Fruit fly (Drosophila melanogaster) whole organism, embryonic: ENCODE data around the gene b6.

Experiments used
- CG10267 ChIP-seq: fragments of 200-800 bp; sonication (Bioruptor generic); optimal IDR thresholded peaks from 2 replicates; lab custom pipeline; 2018; ENCODE audit warnings: missing biosample characterization, mild to moderate bottlenecking, missing genetic modification characterization, moderate library complexity
- CG11085 ChIP-seq: fragments of 200-800 bp; sonication (Bioruptor generic); IDR thresholded peaks from 2 replicates; pipeline ENCODE4 v1.3.6; 2022; ENCODE audit warnings: missing biosample characterization, missing genetic modification characterization
- CG11560 ChIP-seq: fragments of 200-800 bp; sonication (Bioruptor generic); IDR thresholded peaks from 3 replicates; pipeline ENCODE4 v1.3.6; 2022; ENCODE audit warnings: missing biosample characterization, missing genetic modification characterization
- CG13775 ChIP-seq: fragments of 200-800 bp; sonication (Bioruptor generic); optimal IDR thresholded peaks from 3 replicates; lab custom pipeline; 2017; ENCODE audit warnings: missing biosample characterization, mild to moderate bottlenecking, missing genetic modification characterization
- CG15696 ChIP-seq: fragments of 200-800 bp; sonication (Bioruptor generic); optimal IDR thresholded peaks from 2 replicates; lab custom pipeline; 2019; ENCODE audit warnings: missing biosample characterization, mild to moderate bottlenecking, missing genetic modification characterization, moderate library complexity
- CG1647 ChIP-seq: fragments of 200-800 bp; sonication (Bioruptor generic); optimal IDR thresholded peaks from 3 replicates; lab custom pipeline; 2016; ENCODE audit warnings: missing biosample characterization, missing genetic modification characterization
- CG17186 ChIP-seq: fragments of 200-800 bp; sonication (Bioruptor generic); optimal IDR thresholded peaks from 3 replicates; lab custom pipeline; 2017; ENCODE audit warnings: missing biosample characterization, missing genetic modification reagents, missing genetic modification characterization
- CG2678 ChIP-seq: fragments of 200-800 bp; sonication (Bioruptor generic); optimal IDR thresholded peaks from 3 replicates; lab custom pipeline; 2019; ENCODE audit warnings: missing biosample characterization, mild to moderate bottlenecking, missing genetic modification characterization, moderate library complexity
- CG32772 ChIP-seq: fragments of 200-800 bp; sonication (Bioruptor generic); IDR thresholded peaks from 2 replicates; pipeline ENCODE4 v1.3.6; 2022; ENCODE audit warnings: missing biosample characterization, missing genetic modification characterization
- CG33213 ChIP-seq: fragments of 200-800 bp; sonication (Bioruptor generic); optimal IDR thresholded peaks from 3 replicates; lab custom pipeline; 2016; ENCODE audit warnings: missing biosample characterization, missing genetic modification characterization
- CG9215 ChIP-seq: fragments of 200-800 bp; sonication (Bioruptor generic); IDR thresholded peaks from 2 replicates; pipeline ENCODE4 v1.3.6; 2022; ENCODE audit warnings: missing biosample characterization, missing genetic modification characterization
- D19B ChIP-seq: fragments of 200-800 bp; sonication (Bioruptor generic); optimal IDR thresholded peaks from 2 replicates; lab custom pipeline; 2017; ENCODE audit warnings: missing biosample characterization, mild to moderate bottlenecking, missing genetic modification characterization
- Dad ChIP-seq: fragments of 200-800 bp; sonication (Bioruptor generic); optimal IDR thresholded peaks from 3 replicates; lab custom pipeline; 2016; ENCODE audit warnings: missing biosample characterization, missing genetic modification characterization
- Dbx ChIP-seq: fragments of 200-800 bp; sonication (Bioruptor generic); IDR thresholded peaks from 3 replicates; pipeline ENCODE4 v1.3.6; 2022; ENCODE audit warnings: missing biosample characterization, missing genetic modification characterization
- Dll ChIP-seq: fragments of 200-800 bp; sonication (Bioruptor generic); IDR thresholded peaks from 4 replicates; pipeline ENCODE4 v1.3.6; 2022; ENCODE audit warnings: missing biosample characterization, missing genetic modification characterization; ENCODE audit not compliant: partially characterized antibody
- Dp ChIP-seq: fragments of 200-800 bp; sonication (Bioruptor generic); optimal IDR thresholded peaks from 2 replicates; lab custom pipeline; 2018; ENCODE audit warnings: missing biosample characterization, mild to moderate bottlenecking, missing genetic modification characterization, moderate library complexity
- Dref ChIP-seq: fragments of 200-800 bp; sonication (Bioruptor generic); IDR thresholded peaks from 2 replicates; pipeline ENCODE4 v1.3.6; 2022; ENCODE audit warnings: missing biosample characterization, missing genetic modification characterization
- Ets97D ChIP-seq: fragments of 200-800 bp; sonication (Bioruptor generic); optimal IDR thresholded peaks from 3 replicates; lab custom pipeline; 2016; ENCODE audit warnings: missing biosample characterization, missing genetic modification characterization
- Gsc ChIP-seq: fragments of 200-800 bp; sonication (Bioruptor generic); IDR thresholded peaks from 2 replicates; pipeline ENCODE4 v1.3.6; 2022; ENCODE audit warnings: missing biosample characterization, missing genetic modification characterization
- HLH3B ChIP-seq: fragments of 200-800 bp; sonication (Bioruptor generic); IDR thresholded peaks from 2 replicates; pipeline ENCODE4 v1.3.6; 2022; ENCODE audit warnings: missing biosample characterization, missing genetic modification characterization
- HLH4C ChIP-seq: fragments of 200-800 bp; sonication (Bioruptor generic); IDR thresholded peaks from 3 replicates; pipeline ENCODE4 v1.3.6; 2022; ENCODE audit warnings: missing biosample characterization, missing genetic modification characterization; ENCODE audit not compliant: partially characterized antibody
- HLHmδ ChIP-seq: fragments of 200-800 bp; sonication (Bioruptor generic); optimal IDR thresholded peaks from 2 replicates; lab custom pipeline; 2018; ENCODE audit warnings: missing biosample characterization, mild to moderate bottlenecking, missing genetic modification characterization, moderate library complexity
- Hand ChIP-seq: fragments of 200-800 bp; sonication (Bioruptor generic); optimal IDR thresholded peaks from 2 replicates; lab custom pipeline; 2017; ENCODE audit warnings: mild to moderate bottlenecking, missing biosample characterization, missing genetic modification reagents, missing genetic modification characterization
- Hmx ChIP-seq: fragments of 200-800 bp; sonication (Bioruptor generic); optimal IDR thresholded peaks from 2 replicates; lab custom pipeline; 2016; ENCODE audit warnings: missing biosample characterization, missing genetic modification characterization
- Hr39 ChIP-seq: fragments of >200 bp; optimal IDR thresholded peaks from 2 replicates; lab custom pipeline; 2017
- Lim3 ChIP-seq: fragments of 200-800 bp; sonication (Bioruptor generic); IDR thresholded peaks from 2 replicates; pipeline ENCODE4 v1.3.6; 2022; ENCODE audit warnings: missing biosample characterization, missing genetic modification characterization
- Med ChIP-seq: fragments of 200-800 bp; sonication (Bioruptor generic); peaks from one replicate; lab custom pipeline; 2016; ENCODE audit warnings: missing biosample characterization, missing genetic modification characterization, mild to moderate bottlenecking, inconsistent platforms, moderate library complexity
- Nf-YC ChIP-seq: fragments of 200-800 bp; optimal IDR thresholded peaks from 3 replicates; lab custom pipeline; 2019; ENCODE audit warnings: missing biosample characterization, mild to moderate bottlenecking, missing genetic modification characterization, moderate library complexity
- ash1 ChIP-seq: fragments of 200-800 bp; sonication (Bioruptor generic); optimal IDR thresholded peaks from 2 replicates; lab custom pipeline; 2018; ENCODE audit warnings: missing biosample characterization, mild to moderate bottlenecking, missing genetic modification characterization
- btn ChIP-seq: fragments of 200-800 bp; sonication (Bioruptor generic); optimal IDR thresholded peaks from 2 replicates; lab custom pipeline; 2016; ENCODE audit warnings: missing biosample characterization, missing genetic modification characterization
- chinmo ChIP-seq: fragments of 200-800 bp; sonication (Bioruptor generic); IDR thresholded peaks from 4 replicates; pipeline ENCODE4 v1.3.6; 2022; ENCODE audit warnings: missing biosample characterization, missing genetic modification characterization; ENCODE audit not compliant: partially characterized antibody
- ewg ChIP-seq: fragments of 200-800 bp; sonication (Bioruptor generic); optimal IDR thresholded peaks from 3 replicates; lab custom pipeline; 2017; ENCODE audit warnings: mild to moderate bottlenecking, missing biosample characterization, missing genetic modification reagents, missing genetic modification characterization
- fd96Cb ChIP-seq: fragments of 200-800 bp; sonication (Bioruptor generic); optimal IDR thresholded peaks from 2 replicates; lab custom pipeline; 2018; ENCODE audit warnings: missing biosample characterization, mild to moderate bottlenecking, missing genetic modification characterization, moderate library complexity
- h ChIP-seq: fragments of >200 bp; optimal IDR thresholded peaks from 2 replicates; lab custom pipeline; 2017
- hb ChIP-seq: fragments of 200-800 bp; sonication (Bioruptor generic); IDR thresholded peaks from 3 replicates; pipeline ENCODE4 v1.3.6; 2022; ENCODE audit warnings: missing biosample characterization, missing genetic modification characterization; ENCODE audit not compliant: partially characterized antibody
- hbn ChIP-seq: fragments of 200-800 bp; sonication (Bioruptor generic); IDR thresholded peaks from 2 replicates; pipeline ENCODE4 v1.3.6; 2022; ENCODE audit warnings: missing biosample characterization, missing genetic modification characterization; ENCODE audit not compliant: partially characterized antibody
- hkb ChIP-seq, 2 experiments: fragments of 200-800 bp in 1 of 2; fragments of >200 bp in 1 of 2; sonication (Bioruptor generic) in 1 of 2; IDR thresholded peaks in 1 of 2; optimal IDR thresholded peaks in 1 of 2; 2 replicates each; pipeline versions ENCODE4 v1.3.6 to Lab custom; 2017 to 2022; ENCODE audit warnings: missing biosample characterization in 1 of 2, missing genetic modification characterization in 1 of 2
- knrl ChIP-seq: fragments of 200-800 bp; sonication (Bioruptor generic); IDR thresholded peaks from 3 replicates; pipeline ENCODE4 v1.3.6; 2022; ENCODE audit warnings: missing biosample characterization, missing genetic modification characterization; ENCODE audit not compliant: partially characterized antibody
- org-1 ChIP-seq: fragments of 200-800 bp; sonication (Bioruptor generic); optimal IDR thresholded peaks from 2 replicates; lab custom pipeline; 2017; ENCODE audit warnings: missing biosample characterization, missing genetic modification characterization
- pzg ChIP-seq: fragments of 200-800 bp; sonication (Bioruptor generic); optimal IDR thresholded peaks from 3 replicates; lab custom pipeline; 2018; ENCODE audit warnings: missing biosample characterization, mild to moderate bottlenecking, missing genetic modification characterization, moderate library complexity
- row ChIP-seq: fragments of 200-800 bp; sonication (Bioruptor generic); IDR thresholded peaks from 3 replicates; pipeline ENCODE4 v1.3.6; 2022; ENCODE audit warnings: missing biosample characterization, missing genetic modification characterization
- sd ChIP-seq: fragments of 200-800 bp; sonication (Bioruptor generic); optimal IDR thresholded peaks from 3 replicates; lab custom pipeline; 2018; ENCODE audit warnings: missing biosample characterization, mild to moderate bottlenecking, missing genetic modification characterization, moderate library complexity
- slbo ChIP-seq: fragments of 200-800 bp; sonication (Bioruptor generic); IDR thresholded peaks from 2 replicates; pipeline ENCODE4 v1.3.6; 2022; ENCODE audit warnings: missing biosample characterization, missing genetic modification characterization
- sna ChIP-seq: fragments of 200-800 bp; sonication (Bioruptor generic); IDR thresholded peaks from 2 replicates; pipeline ENCODE4 v1.3.6; 2022; ENCODE audit warnings: missing biosample characterization, missing genetic modification characterization; ENCODE audit not compliant: partially characterized antibody
- so ChIP-seq: fragments of 200-800 bp; sonication (Bioruptor generic); IDR thresholded peaks from 3 replicates; pipeline ENCODE4 v1.3.6; 2022; ENCODE audit warnings: missing biosample characterization, missing genetic modification characterization
- tap ChIP-seq: fragments of 200-800 bp; optimal IDR thresholded peaks from 3 replicates; lab custom pipeline; 2019; ENCODE audit warnings: missing biosample characterization, mild to moderate bottlenecking, missing genetic modification characterization, moderate library complexity
- toy ChIP-seq: fragments of 200-800 bp; sonication (Bioruptor generic); IDR thresholded peaks from 2 replicates; pipeline ENCODE4 v1.3.6; 2022; ENCODE audit warnings: missing biosample characterization, missing genetic modification characterization
- vnd ChIP-seq: fragments of 200-800 bp; sonication (Bioruptor generic); IDR thresholded peaks from 3 replicates; pipeline ENCODE4 v1.3.6; 2022; ENCODE audit warnings: missing biosample characterization, missing genetic modification characterization; ENCODE audit not compliant: partially characterized antibody
- zen2 ChIP-seq: fragments of 200-800 bp; sonication (Bioruptor generic); IDR thresholded peaks from 3 replicates; pipeline ENCODE4 v1.3.6; 2022; ENCODE audit warnings: missing biosample characterization, missing genetic modification characterization; ENCODE audit not compliant: partially characterized antibody

Gene b6

DNA sequence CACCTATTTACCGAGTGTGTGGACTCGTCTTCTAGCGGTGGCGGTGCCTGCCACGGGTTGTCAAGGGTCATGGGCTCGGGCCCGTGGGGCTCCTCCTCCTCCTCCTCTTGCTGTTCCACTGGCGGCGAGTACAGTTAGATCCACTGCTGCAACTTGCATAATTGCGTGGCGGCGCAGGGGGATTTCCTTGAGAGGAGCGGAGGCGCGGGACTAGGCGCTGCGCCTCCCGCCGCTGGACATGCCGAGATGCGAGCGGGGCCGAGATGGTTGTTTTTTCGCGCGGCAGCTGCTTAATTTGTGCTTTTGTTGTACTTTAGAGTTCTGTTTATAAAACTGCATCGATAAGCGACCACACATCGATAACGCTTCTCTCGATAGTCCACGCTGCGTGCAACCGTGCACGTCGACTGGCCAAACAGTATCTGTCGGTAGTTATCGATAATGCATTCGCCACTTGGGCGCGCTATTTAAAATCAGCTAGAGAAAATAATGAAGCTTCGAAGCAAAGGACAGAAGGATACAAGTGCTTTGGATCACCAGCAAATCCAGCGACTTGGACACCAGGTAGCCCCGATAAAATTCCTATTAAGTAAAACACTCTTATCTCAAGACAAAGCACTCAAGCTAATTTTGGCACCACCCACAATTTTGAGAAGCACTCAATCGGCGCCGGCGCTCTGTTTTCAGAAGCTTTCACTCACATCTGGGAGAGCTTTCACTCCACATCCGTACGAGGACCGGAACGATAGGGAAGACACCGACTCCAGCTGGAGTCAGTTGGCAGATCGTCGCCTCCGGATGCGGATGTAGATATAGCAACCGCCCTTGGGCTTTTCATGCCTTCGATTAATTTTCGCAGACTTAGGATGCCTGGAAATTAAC is 9.3 kb downstream of the b6 start, which contains the start of gene a6:
Gene a6 (minus strand): TSS at position 361 of the 882 bp plus-strand sequence.
- no peak for TF ChIP-seq fd96Cb (tag; lab: Kevin White, UChicago)
- TF ChIP-seq Med, result peak; percentile 74
- TF ChIP-seq slbo (GFP tag; lab: Robert Waterston, UW), result no peak
- no peak for TF ChIP-seq Hr39 (lab: Kevin White, UChicago)
- TF ChIP-seq Ets97D, result peak; percentile 66
- peak; percentile 17 for TF ChIP-seq CG13775 (GFP tag; lab: Kevin White, UChicago)
- TF ChIP-seq sd (tag; lab: Kevin White, UChicago), result no peak
- no peak for TF ChIP-seq toy (GFP tag; lab: Robert Waterston, UW)
- TF ChIP-seq HLH3B (GFP tag; lab: Robert Waterston, UW), result no peak
- no peak for TF ChIP-seq Hmx
- TF ChIP-seq Nf-YC (tag; lab: Kevin White, UChicago), result peak; percentile 7
- TF ChIP-seq so (GFP tag; lab: Robert Waterston, UW), result no peak
- TF ChIP-seq HLHmδ (GFP tag; lab: Kevin White, UChicago), result no peak
- TF ChIP-seq vnd (GFP tag; lab: Robert Waterston, UW), result peak; percentile 86
- peak; percentile 93 for TF ChIP-seq zen2 (GFP tag; lab: Robert Waterston, UW)
- TF ChIP-seq CG15696 (tag; lab: Kevin White, UChicago), result no peak
- no peak for TF ChIP-seq Gsc (GFP tag; lab: Robert Waterston, UW)
- TF ChIP-seq hb (GFP tag; lab: Robert Waterston, UW), result peak; percentile 92
- TF ChIP-seq h (lab: Kevin White, UChicago), result no peak
- TF ChIP-seq Dad (GFP tag; lab: Kevin White, UChicago), result no peak
- peak; percentile 76 for TF ChIP-seq pzg (GFP tag; lab: Kevin White, UChicago)
- TF ChIP-seq CG10267, result peak; percentile 26
- no peak for TF ChIP-seq CG32772 (GFP tag; lab: Robert Waterston, UW)
- peak; percentile 45 for TF ChIP-seq ewg
- TF ChIP-seq CG17186 (GFP tag; lab: Kevin White, UChicago), result peak; percentile 66
- peak; percentile 88 for TF ChIP-seq sna (GFP tag; lab: Robert Waterston, UW)
- TF ChIP-seq CG9215 (GFP tag; lab: Robert Waterston, UW), result no peak
- TF ChIP-seq Dp (GFP tag; lab: Kevin White, UChicago), result peak; percentile 90
- TF ChIP-seq Lim3, result no peak
- peak; percentile 98 for TF ChIP-seq Dref (GFP tag; lab: Robert Waterston, UW)
- TF ChIP-seq Hand, result no peak
- TF ChIP-seq Dll, result peak; percentile 88
- no peak for TF ChIP-seq Dbx
- TF ChIP-seq CG2678 (tag; lab: Kevin White, UChicago), result no peak
- TF ChIP-seq CG33213 (GFP tag; lab: Kevin White, UChicago), result no peak
- no peak for TF ChIP-seq org-1 (GFP tag; lab: Kevin White, UChicago)
- TF ChIP-seq CG1647, result no peak
- TF ChIP-seq HLH4C (GFP tag; lab: Robert Waterston, UW), result peak; percentile 96
- TF ChIP-seq ash1 (GFP tag; lab: Kevin White, UChicago), result no peak
- TF ChIP-seq CG11560 (tag; lab: Robert Waterston, UW), result peak; percentile 68; the same call in 2 of the 3 replicates
- TF ChIP-seq D19B (GFP tag; lab: Kevin White, UChicago), result no peak
- no peak for TF ChIP-seq row (GFP tag; lab: Robert Waterston, UW)
- TF ChIP-seq knrl, result peak; percentile 82
- TF ChIP-seq chinmo (GFP tag; lab: Robert Waterston, UW), result peak; percentile 98
- TF ChIP-seq CG11085, result no peak
- peak; percentile 6 for TF ChIP-seq tap (tag; lab: Kevin White, UChicago)
- no peak for TF ChIP-seq btn (GFP tag; lab: Kevin White, UChicago)
- TF ChIP-seq hkb (optimal IDR thresholded peaks at IDR 0.05; lab: Kevin White, UChicago), result peak; percentile 1
- TF ChIP-seq hkb (GFP tag; IDR thresholded peaks at IDR 0.05; lab: Robert Waterston, UW), result no peak
- peak; percentile 82 for TF ChIP-seq hbn
